Fruit fly (Drosophila melanogaster) whole organism, prepupa: ENCODE results near the gene CG6125.

Source experiments
- Blimp-1 ChIP-seq: fragments of 200-800 bp; sonication (Bioruptor generic); optimal IDR thresholded peaks from 3 replicates; lab custom pipeline; 2017; ENCODE audit warnings: missing biosample characterization, missing genetic modification characterization, mild to moderate bottlenecking, moderate library complexity, missing genetic modification reagents
- CG10631 ChIP-seq: fragments of 200-800 bp; sonication (Bioruptor generic); optimal IDR thresholded peaks from 2 replicates; lab custom pipeline; 2016; ENCODE audit warnings: missing biosample characterization, missing genetic modification characterization
- CG10669 ChIP-seq: fragments of 200-800 bp; sonication (Bioruptor generic); optimal IDR thresholded peaks from 3 replicates; lab custom pipeline; 2018; ENCODE audit warnings: missing biosample characterization, mild to moderate bottlenecking, missing genetic modification characterization, moderate library complexity
- CG11294 ChIP-seq: fragments of 200-800 bp; sonication (Bioruptor generic); IDR thresholded peaks from 2 replicates; pipeline ENCODE4 v1.3.6; 2022; ENCODE audit warnings: missing biosample characterization, missing genetic modification characterization
- CG11762 ChIP-seq: fragments of 200-800 bp; sonication (Bioruptor generic); optimal IDR thresholded peaks from 3 replicates; lab custom pipeline; 2016; ENCODE audit warnings: missing biosample characterization, missing genetic modification characterization; ENCODE audit not compliant: insufficient read depth
- CG1621 ChIP-seq: fragments of 200-800 bp; sonication (Bioruptor generic); optimal IDR thresholded peaks from 3 replicates; lab custom pipeline; 2018; ENCODE audit warnings: missing biosample characterization, mild to moderate bottlenecking, missing genetic modification characterization
- CG16779 ChIP-seq: fragments of 200-800 bp; sonication (Bioruptor generic); optimal IDR thresholded peaks from 3 replicates; lab custom pipeline; 2017; ENCODE audit warnings: missing biosample characterization, mild to moderate bottlenecking, missing genetic modification characterization
- CG31627 ChIP-seq: fragments of 200-800 bp; sonication (Bioruptor generic); optimal IDR thresholded peaks from 3 replicates; lab custom pipeline; 2016; ENCODE audit warnings: missing biosample characterization, missing genetic modification characterization
- CG32006 ChIP-seq: fragments of 200-800 bp; sonication (Bioruptor generic); optimal IDR thresholded peaks from 3 replicates; lab custom pipeline; 2017; ENCODE audit warnings: missing biosample characterization, mild to moderate bottlenecking, missing genetic modification characterization
- CG4318 ChIP-seq: fragments of 200-800 bp; sonication (Bioruptor generic); optimal IDR thresholded peaks from 3 replicates; lab custom pipeline; 2017; ENCODE audit warnings: missing biosample characterization, mild to moderate bottlenecking, missing genetic modification characterization
- CG6163 ChIP-seq: fragments of 200-800 bp; sonication (Bioruptor generic); IDR thresholded peaks from 3 replicates; pipeline ENCODE4 v1.3.6; 2022; ENCODE audit warnings: missing biosample characterization, missing genetic modification characterization
- CG6792 ChIP-seq: fragments of 200-800 bp; sonication (Bioruptor generic); optimal IDR thresholded peaks from 3 replicates; lab custom pipeline; 2016; ENCODE audit warnings: missing biosample characterization, missing genetic modification characterization
- CG6808 ChIP-seq: fragments of 200-800 bp; sonication (Bioruptor generic); optimal IDR thresholded peaks from 3 replicates; lab custom pipeline; 2017; ENCODE audit warnings: missing biosample characterization, missing genetic modification characterization, mild to moderate bottlenecking, moderate library complexity, missing genetic modification reagents
- CG7368 ChIP-seq: fragments of 200-800 bp; sonication (Bioruptor generic); optimal IDR thresholded peaks from 3 replicates; lab custom pipeline; 2016; ENCODE audit warnings: missing biosample characterization, missing genetic modification characterization
- CG8119 ChIP-seq: fragments of 200-800 bp; sonication (Bioruptor generic); IDR thresholded peaks from 3 replicates; pipeline ENCODE4 v1.3.6; 2022; ENCODE audit warnings: missing biosample characterization, missing genetic modification characterization
- CG8319 ChIP-seq: fragments of 200-800 bp; sonication (Bioruptor generic); optimal IDR thresholded peaks from 3 replicates; lab custom pipeline; 2016; ENCODE audit warnings: missing biosample characterization, missing genetic modification characterization
- CG8632 ChIP-seq: fragments of 200-800 bp; sonication (Bioruptor generic); optimal IDR thresholded peaks from 3 replicates; lab custom pipeline; 2016; ENCODE audit warnings: missing biosample characterization, missing genetic modification characterization
- CG9139 ChIP-seq: fragments of 200-800 bp; sonication (Bioruptor generic); optimal IDR thresholded peaks from 3 replicates; lab custom pipeline; 2017; ENCODE audit warnings: missing biosample characterization, mild to moderate bottlenecking, missing genetic modification characterization
- Eip78C ChIP-seq: fragments of 200-800 bp; sonication (Bioruptor generic); peaks from one replicate; lab custom pipeline; 2016; ENCODE audit warnings: missing biosample characterization, missing genetic modification characterization
- Eip93F ChIP-seq: fragments of 200-800 bp; sonication (Bioruptor generic); optimal IDR thresholded peaks from 2 replicates; lab custom pipeline; 2016; ENCODE audit warnings: missing biosample characterization, mild to moderate bottlenecking, missing genetic modification characterization
- Gug ChIP-seq: fragments of 200-800 bp; sonication (Bioruptor generic); IDR thresholded peaks from 2 replicates; pipeline ENCODE4 v1.3.6; 2022; ENCODE audit warnings: missing biosample characterization, missing genetic modification characterization
- Hr38 ChIP-seq: sonication (Bioruptor generic); optimal IDR thresholded peaks from 2 replicates; lab custom pipeline; 2016; ENCODE audit warnings: missing biosample characterization, missing genetic modification characterization
- Hr39 ChIP-seq: fragments of 200-800 bp; sonication (Bioruptor generic); optimal IDR thresholded peaks from 2 replicates; lab custom pipeline; 2016; ENCODE audit warnings: missing biosample characterization, missing genetic modification characterization
- Hr4 ChIP-seq: fragments of 200-800 bp; sonication (Bioruptor generic); optimal IDR thresholded peaks from 3 replicates; lab custom pipeline; 2016; ENCODE audit warnings: missing biosample characterization, missing genetic modification characterization
- Lpt ChIP-seq: fragments of 200-800 bp; sonication (Bioruptor generic); optimal IDR thresholded peaks from 3 replicates; lab custom pipeline; 2016; ENCODE audit warnings: missing biosample characterization, missing genetic modification characterization
- Met ChIP-seq: fragments of 200-800 bp; sonication (Bioruptor generic); optimal IDR thresholded peaks from 3 replicates; lab custom pipeline; 2016; ENCODE audit warnings: missing biosample characterization, missing genetic modification characterization
- OdsH ChIP-seq: fragments of 200-800 bp; sonication (Bioruptor generic); optimal IDR thresholded peaks from 3 replicates; lab custom pipeline; 2016; ENCODE audit warnings: missing biosample characterization, missing genetic modification characterization
- Smox ChIP-seq: fragments of 200-800 bp; sonication (Bioruptor generic); optimal IDR thresholded peaks from 3 replicates; lab custom pipeline; 2016; ENCODE audit warnings: missing biosample characterization, missing genetic modification characterization
- Sox15 ChIP-seq: fragments of 200-800 bp; sonication (Bioruptor generic); optimal IDR thresholded peaks from 3 replicates; lab custom pipeline; 2016; ENCODE audit warnings: missing biosample characterization, missing genetic modification characterization
- cyc ChIP-seq: fragments of 200-800 bp; sonication (Bioruptor generic); optimal IDR thresholded peaks from 3 replicates; lab custom pipeline; 2016; ENCODE audit warnings: missing biosample characterization, missing genetic modification characterization
- dac ChIP-seq: fragments of 200-800 bp; sonication (Bioruptor generic); optimal IDR thresholded peaks from 2 replicates; lab custom pipeline; 2017; ENCODE audit warnings: missing biosample characterization, mild to moderate bottlenecking, missing genetic modification characterization
- eg ChIP-seq: fragments of 200-800 bp; sonication (Bioruptor generic); IDR thresholded peaks from 3 replicates; pipeline ENCODE4 v1.3.6; 2022; ENCODE audit warnings: missing biosample characterization, missing genetic modification characterization
- esn ChIP-seq: fragments of 200-800 bp; sonication (Bioruptor generic); optimal IDR thresholded peaks from 2 replicates; lab custom pipeline; 2016; ENCODE audit warnings: missing biosample characterization, mild to moderate bottlenecking, missing genetic modification characterization, moderate library complexity
- fd59A ChIP-seq: fragments of 200-800 bp; sonication (Bioruptor generic); optimal IDR thresholded peaks from 2 replicates; lab custom pipeline; 2017; ENCODE audit warnings: missing biosample characterization, mild to moderate bottlenecking, missing genetic modification characterization, missing genetic modification reagents
- fkh ChIP-seq: fragments of 200-800 bp; sonication (Bioruptor generic); optimal IDR thresholded peaks from 3 replicates; lab custom pipeline; 2017; ENCODE audit warnings: missing biosample characterization, mild to moderate bottlenecking, missing genetic modification characterization, moderate library complexity
- lz ChIP-seq: fragments of 200-800 bp; sonication (Bioruptor generic); optimal IDR thresholded peaks from 3 replicates; lab custom pipeline; 2016; ENCODE audit warnings: missing biosample characterization, missing genetic modification characterization
- net ChIP-seq: fragments of 200-800 bp; sonication (Bioruptor generic); optimal IDR thresholded peaks from 3 replicates; lab custom pipeline; 2016; ENCODE audit warnings: missing biosample characterization, missing genetic modification characterization
- pdm3 ChIP-seq: fragments of 200-800 bp; sonication (Bioruptor generic); optimal IDR thresholded peaks from 3 replicates; lab custom pipeline; 2016; ENCODE audit warnings: missing biosample characterization, missing genetic modification characterization
- salr ChIP-seq, 2 experiments: fragments of 200-800 bp; sonication (Bioruptor generic); optimal IDR thresholded peaks; 3 replicates each; lab custom pipeline; 2016 to 2018; ENCODE audit warnings: missing biosample characterization in 2 of 2, missing genetic modification characterization in 2 of 2, mild to moderate bottlenecking in 1 of 2
- spab ChIP-seq: fragments of 200-800 bp; sonication (Bioruptor generic); optimal IDR thresholded peaks from 2 replicates; lab custom pipeline; 2017; ENCODE audit warnings: missing biosample characterization, mild to moderate bottlenecking, missing genetic modification characterization, missing genetic modification reagents
- topi ChIP-seq: fragments of 200-800 bp; sonication (Bioruptor generic); optimal IDR thresholded peaks from 3 replicates; lab custom pipeline; 2016; ENCODE audit warnings: missing biosample characterization, missing genetic modification characterization
- vri ChIP-seq: fragments of 200-800 bp; sonication (Bioruptor generic); optimal IDR thresholded peaks from 3 replicates; lab custom pipeline; 2016; ENCODE audit warnings: missing biosample characterization, mild to moderate bottlenecking, missing genetic modification characterization

The CG6125 gene

dm6 chr3R:15366839-15367238, 40.0 kb downstream of the CG6125 start (continued):
- TF ChIP-seq spab (GFP tag; lab: Kevin White, UChicago) (no peak), lz (GFP tag; lab: Kevin White, UChicago) (peak; percentile 43), topi (GFP tag; lab: Kevin White, UChicago) (no peak), fkh (GFP tag; lab: Kevin White, UChicago) (no peak), dac (no peak), CG1621 (tag; lab: Kevin White, UChicago) (no peak), Hr38 (GFP tag; lab: Kevin White, UChicago) (no peak), CG8119 (GFP tag; lab: Robert Waterston, UW) (peak; percentile 74; the same call in 2 of the 3 replicates), Sox15 (no peak), CG8319 (GFP tag; lab: Kevin White, UChicago) (no peak), CG10669 (GFP tag; lab: Kevin White, UChicago) (no peak), CG4318 (no peak), CG8632 (no peak), salr (GFP tag; optimal IDR thresholded peaks at IDR 0.05; lab: Kevin White, UChicago) (no peak), eg (peak; percentile 76), fd59A (GFP tag; lab: Kevin White, UChicago) (no peak), Gug (GFP tag; lab: Robert Waterston, UW) (no peak), CG16779 (tag; lab: Kevin White, UChicago) (no peak), esn (peak; percentile 68), pdm3 (GFP tag; lab: Kevin White, UChicago) (no peak), OdsH (GFP tag; lab: Kevin White, UChicago) (no peak), Hr4 (GFP tag; lab: Kevin White, UChicago) (no peak), CG32006 (GFP tag; lab: Kevin White, UChicago) (no peak), cyc (peak; percentile 21), Smox (GFP tag; lab: Kevin White, UChicago) (no peak), CG11762 (no peak), Met (GFP tag; lab: Kevin White, UChicago) (no peak), CG10631 (GFP tag; lab: Kevin White, UChicago) (no peak)

dm6 chr3R:15363608-15364007, 43.3 kb downstream of the CG6125 start, which contains the start of gene CG6171:
TSS of gene CG6171 (minus strand) at chr3R:15363857.
- TF ChIP-seq esn (peak; percentile 34), Smox (GFP tag; lab: Kevin White, UChicago) (no peak), dac (no peak), Eip78C (GFP tag; lab: Kevin White, UChicago) (peak; percentile 52), CG11294 (GFP tag; lab: Robert Waterston, UW) (no peak), CG9139 (GFP tag; lab: Kevin White, UChicago) (no peak), CG6808 (GFP tag; lab: Kevin White, UChicago) (no peak), CG7368 (GFP tag; lab: Kevin White, UChicago) (no peak), vri (GFP tag; lab: Kevin White, UChicago) (no peak), Lpt (GFP tag; lab: Kevin White, UChicago) (no peak), OdsH (GFP tag; lab: Kevin White, UChicago) (no peak)

- no peak for TF ChIP-seq CG11294 (GFP tag; lab: Robert Waterston, UW)
- no peak for TF ChIP-seq net (GFP tag; lab: Kevin White, UChicago)
- no peak for TF ChIP-seq CG4318
- no peak for TF ChIP-seq CG8319 (GFP tag; lab: Kevin White, UChicago)
- TF ChIP-seq CG7368 (GFP tag; lab: Kevin White, UChicago): no peak
- TF ChIP-seq CG8119 (GFP tag; lab: Robert Waterston, UW): no peak
- no peak for TF ChIP-seq CG6792 (GFP tag; lab: Kevin White, UChicago)
- TF ChIP-seq CG6808 (GFP tag; lab: Kevin White, UChicago): no peak
- no peak for TF ChIP-seq CG9139 (GFP tag; lab: Kevin White, UChicago)
- no peak for TF ChIP-seq Met (GFP tag; lab: Kevin White, UChicago)
- TF ChIP-seq vri (GFP tag; lab: Kevin White, UChicago): no peak
- TF ChIP-seq Eip93F: no peak
- no peak for TF ChIP-seq Hr39
- TF ChIP-seq CG6163: no peak
- no peak for TF ChIP-seq eg
- TF ChIP-seq CG31627: no peak
- no peak for TF ChIP-seq Blimp-1
Measured at dm6 chr3R:15361490-15361889, 45.4 kb downstream of the CG6125 start, which contains the start of the genes Cog2 and Trax. TSS of gene Cog2 (minus strand) at chr3R:15361657. TSS of gene Trax (plus strand) at chr3R:15361692.
